Worm (Caenorhabditis elegans) whole organism, mixed stage, embryonic: ENCODE results near the gene T06C12.12.
"Not testable (repeated sequence)": the region's sequence is repeated elsewhere in the genome, so short reads cannot be mapped to it uniquely, and the experiment has no call there.

ENCODE experiments used
- ceh-39 ChIP-seq: fragments of 150-350 bp; optimal IDR thresholded peaks from 2 replicates; lab custom pipeline; 2014; ENCODE audit warnings: missing biosample characterization, missing genetic modification characterization
- lin-32 ChIP-seq: fragments of 200-800 bp; sonication (Bioruptor generic); optimal IDR thresholded peaks from 2 replicates; lab custom pipeline; 2018; ENCODE audit warnings: mild to moderate bottlenecking, missing genetic modification characterization, missing compliant biosample characterization
- lsy-2 ChIP-seq: fragments of 150-350 bp; optimal IDR thresholded peaks from 2 replicates; lab custom pipeline; 2014; ENCODE audit warnings: missing biosample characterization, missing genetic modification characterization
- mep-1 ChIP-seq: fragments of 150-350 bp; optimal IDR thresholded peaks from 2 replicates; lab custom pipeline; 2017; ENCODE audit warnings: missing biosample characterization, missing genetic modification reagents, missing genetic modification characterization, inconsistent platforms
- nhr-2 ChIP-seq: fragments of 150-350 bp; optimal IDR thresholded peaks from 2 replicates; lab custom pipeline; 2014; ENCODE audit warnings: missing biosample characterization, missing genetic modification characterization

The T06C12.12 gene

DNA sequence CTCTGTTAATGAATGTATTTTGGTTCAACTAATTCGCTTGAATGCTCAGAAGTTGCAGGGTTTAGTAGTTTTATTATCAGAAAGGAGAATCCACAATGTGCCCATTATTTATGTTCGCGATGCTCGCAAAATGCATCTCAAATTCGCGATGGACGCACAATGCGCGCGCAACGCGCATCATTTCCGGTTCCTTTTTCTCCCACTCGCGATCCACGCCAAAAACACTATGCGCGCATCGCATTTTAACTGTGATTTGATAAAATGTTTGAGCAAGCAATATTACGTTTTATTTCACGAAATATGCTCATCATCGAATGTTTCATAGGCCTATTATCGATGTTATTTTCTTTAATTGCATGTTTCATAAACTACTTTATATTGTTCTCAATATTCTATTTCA lies 38.0 kb downstream of the T06C12.12 start, which contains the start of gene srbc-77:
TSS of gene srbc-77 (plus strand) at position 301 of the 400 bp plus-strand sequence.
- TF ChIP-seq lsy-2 (tag; lab: Kevin White, UChicago); nhr-2 (tag; lab: Kevin White, UChicago); lin-32: not testable (repeated sequence)

DNA sequence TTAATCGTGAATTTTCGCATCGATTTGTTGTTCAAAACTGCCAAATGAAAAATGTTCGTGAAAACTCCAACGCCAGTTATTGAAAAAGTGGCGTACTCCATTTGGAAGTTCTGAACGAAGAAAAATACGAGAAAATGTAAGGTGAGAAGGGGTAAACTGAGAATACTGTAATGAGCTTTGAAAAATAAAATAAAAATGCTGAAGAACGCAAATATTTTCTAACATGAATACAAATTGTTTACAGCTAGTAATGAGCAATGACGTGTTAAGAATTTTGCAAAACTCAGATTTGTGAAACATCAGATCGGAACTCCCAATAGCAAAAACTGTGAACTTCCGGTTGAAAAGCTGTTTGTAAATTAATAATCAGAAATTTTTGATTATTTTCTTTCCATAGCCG lies 40.5 kb downstream of the T06C12.12 start, which contains the start of gene srw-26:
TSS of gene srw-26 (minus strand) at position 101 of the 400 bp plus-strand sequence.
- no peak for TF ChIP-seq ceh-39 (tag; lab: Kevin White, UChicago)
- TF ChIP-seq, all 35 proteins: peak for 0

DNA sequence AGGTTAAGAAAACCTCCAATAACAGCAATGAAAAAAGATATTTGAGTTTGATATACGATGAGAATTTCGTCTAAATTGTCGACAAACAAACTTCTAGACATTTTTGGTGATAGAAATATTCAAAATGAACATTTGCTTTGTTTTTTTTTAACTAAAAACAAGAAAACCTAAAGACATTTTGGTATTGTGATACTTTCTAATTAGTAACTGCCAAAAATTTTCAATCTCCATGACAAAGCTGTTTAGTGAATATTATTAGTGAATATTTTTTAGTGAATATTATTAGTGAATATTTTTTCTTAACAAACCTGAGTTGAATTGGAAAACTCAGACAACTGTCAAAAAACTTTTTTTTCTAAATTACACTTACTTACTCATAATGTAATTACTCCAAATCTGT lies 48.4 kb downstream of the T06C12.12 start, which contains the start of gene srw-55:
TSS of gene srw-55 (minus strand) at position 101 of the 400 bp plus-strand sequence.
- TF ChIP-seq mep-1 (tag; lab: Kevin White, UChicago), result no peak
